Fruit fly (Drosophila melanogaster) whole organism, embryonic: ENCODE measurements around the gene MED4.

Source experiments
- CG10366 ChIP-seq: fragments of 200-800 bp; sonication (Bioruptor generic); IDR thresholded peaks from 2 replicates; pipeline ENCODE4 v1.3.6; 2022; ENCODE audit warnings: missing biosample characterization, missing genetic modification characterization
- CG12391 ChIP-seq: fragments of 200-800 bp; sonication (Bioruptor generic); optimal IDR thresholded peaks from 3 replicates; lab custom pipeline; 2018; ENCODE audit warnings: missing biosample characterization, mild to moderate bottlenecking, missing genetic modification characterization, moderate library complexity
- CG15514 ChIP-seq: fragments of 200-800 bp; sonication (Bioruptor generic); optimal IDR thresholded peaks from 3 replicates; lab custom pipeline; 2017; ENCODE audit warnings: missing biosample characterization, missing genetic modification characterization, mild to moderate bottlenecking, moderate library complexity, missing genetic modification reagents
- CG1647 ChIP-seq: fragments of 200-800 bp; sonication (Bioruptor generic); optimal IDR thresholded peaks from 3 replicates; lab custom pipeline; 2016; ENCODE audit warnings: missing biosample characterization, missing genetic modification characterization
- CG17829 ChIP-seq: fragments of 200-800 bp; optimal IDR thresholded peaks from 2 replicates; lab custom pipeline; 2019; ENCODE audit warnings: missing biosample characterization, mild to moderate bottlenecking, missing genetic modification characterization, moderate library complexity
- CG1792 ChIP-seq: fragments of 200-800 bp; sonication (Bioruptor generic); optimal IDR thresholded peaks from 2 replicates; lab custom pipeline; 2016; ENCODE audit warnings: missing biosample characterization, missing genetic modification characterization
- CG18476 ChIP-seq: fragments of 200-800 bp; sonication (Bioruptor generic); optimal IDR thresholded peaks from 2 replicates; lab custom pipeline; 2016; ENCODE audit warnings: missing biosample characterization, mild to moderate bottlenecking, missing genetic modification characterization
- CG2199 ChIP-seq: fragments of 200-800 bp; sonication (Bioruptor generic); IDR thresholded peaks from 3 replicates; pipeline ENCODE4 v1.3.6; 2022; ENCODE audit warnings: missing biosample characterization, missing genetic modification characterization
- CG2202 ChIP-seq: fragments of 200-800 bp; sonication (Bioruptor generic); optimal IDR thresholded peaks from 2 replicates; lab custom pipeline; 2018; ENCODE audit warnings: missing biosample characterization, mild to moderate bottlenecking, missing genetic modification characterization
- CG30020 ChIP-seq: fragments of 200-800 bp; optimal IDR thresholded peaks from 2 replicates; lab custom pipeline; 2019; ENCODE audit warnings: missing biosample characterization, mild to moderate bottlenecking, missing genetic modification characterization, moderate library complexity
- CG30403 ChIP-seq: fragments of 200-800 bp; sonication (Bioruptor generic); optimal IDR thresholded peaks from 3 replicates; lab custom pipeline; 2016; ENCODE audit warnings: missing biosample characterization, missing genetic modification characterization
- CG30431 ChIP-seq: fragments of 200-800 bp; sonication (Bioruptor generic); optimal IDR thresholded peaks from 2 replicates; lab custom pipeline; 2017; ENCODE audit warnings: missing biosample characterization, missing genetic modification characterization
- CG3407 ChIP-seq: fragments of 200-800 bp; sonication (Bioruptor generic); optimal IDR thresholded peaks from 2 replicates; lab custom pipeline; 2018; ENCODE audit warnings: missing biosample characterization, mild to moderate bottlenecking, missing genetic modification characterization
- CG4404 ChIP-seq: fragments of 200-800 bp; sonication (Bioruptor generic); IDR thresholded peaks from 2 replicates; pipeline ENCODE4 v1.3.6; 2022; ENCODE audit warnings: missing biosample characterization, missing genetic modification characterization
- CG4424 ChIP-seq: fragments of 200-800 bp; sonication (Bioruptor generic); optimal IDR thresholded peaks from 3 replicates; lab custom pipeline; 2016; ENCODE audit warnings: missing biosample characterization, missing genetic modification characterization
- CG5245 ChIP-seq: fragments of 200-800 bp; sonication (Bioruptor generic); optimal IDR thresholded peaks from 3 replicates; lab custom pipeline; 2016; ENCODE audit warnings: missing biosample characterization, missing genetic modification characterization
- CG7839 ChIP-seq: fragments of 200-800 bp; sonication (Bioruptor generic); optimal IDR thresholded peaks from 3 replicates; lab custom pipeline; 2018; ENCODE audit warnings: missing biosample characterization, mild to moderate bottlenecking, missing genetic modification characterization, moderate library complexity
- CG7963 ChIP-seq: fragments of 200-800 bp; sonication (Bioruptor generic); IDR thresholded peaks from 3 replicates; pipeline ENCODE4 v1.3.6; 2022; ENCODE audit warnings: missing biosample characterization, missing genetic modification characterization; ENCODE audit not compliant: partially characterized antibody
- CG8281 ChIP-seq: fragments of 200-800 bp; sonication (Bioruptor generic); optimal IDR thresholded peaks from 2 replicates; lab custom pipeline; 2018; ENCODE audit warnings: missing biosample characterization, mild to moderate bottlenecking, missing genetic modification characterization, moderate library complexity
- CG9215 ChIP-seq: fragments of 200-800 bp; sonication (Bioruptor generic); IDR thresholded peaks from 2 replicates; pipeline ENCODE4 v1.3.6; 2022; ENCODE audit warnings: missing biosample characterization, missing genetic modification characterization
- CrebB ChIP-seq: fragments of 200-800 bp; sonication (Bioruptor generic); optimal IDR thresholded peaks from 3 replicates; lab custom pipeline; 2018; ENCODE audit warnings: missing biosample characterization, mild to moderate bottlenecking, missing genetic modification characterization
- Doc2 ChIP-seq: fragments of 200-800 bp; sonication (Bioruptor generic); IDR thresholded peaks from 2 replicates; pipeline ENCODE4 v1.3.6; 2022; ENCODE audit warnings: missing biosample characterization, missing genetic modification characterization
- Ets97D ChIP-seq: fragments of 200-800 bp; sonication (Bioruptor generic); optimal IDR thresholded peaks from 3 replicates; lab custom pipeline; 2016; ENCODE audit warnings: missing biosample characterization, missing genetic modification characterization
- HLH54F ChIP-seq: fragments of 200-800 bp; sonication (Bioruptor generic); optimal IDR thresholded peaks from 3 replicates; lab custom pipeline; 2016; ENCODE audit warnings: missing biosample characterization, missing genetic modification characterization
- Lhr ChIP-seq: fragments of 200-800 bp; sonication (Bioruptor generic); optimal IDR thresholded peaks from 3 replicates; lab custom pipeline; 2017; ENCODE audit warnings: mild to moderate bottlenecking, missing biosample characterization, missing genetic modification reagents, missing genetic modification characterization
- MESR4 ChIP-seq: fragments of 200-800 bp; sonication (Bioruptor generic); optimal IDR thresholded peaks from 2 replicates; lab custom pipeline; 2018; ENCODE audit warnings: missing biosample characterization, mild to moderate bottlenecking, missing genetic modification characterization, moderate library complexity
- Nf-YC ChIP-seq: fragments of 200-800 bp; optimal IDR thresholded peaks from 3 replicates; lab custom pipeline; 2019; ENCODE audit warnings: missing biosample characterization, mild to moderate bottlenecking, missing genetic modification characterization, moderate library complexity
- NfI ChIP-seq: fragments of 200-800 bp; sonication (Bioruptor generic); optimal IDR thresholded peaks from 3 replicates; lab custom pipeline; 2018; ENCODE audit warnings: missing biosample characterization, mild to moderate bottlenecking, missing genetic modification characterization, moderate library complexity
- Sox102F ChIP-seq: fragments of 200-800 bp; sonication (Bioruptor generic); optimal IDR thresholded peaks from 2 replicates; lab custom pipeline; 2018; ENCODE audit warnings: missing biosample characterization, mild to moderate bottlenecking, missing genetic modification characterization, moderate library complexity
- YL-1 ChIP-seq: fragments of 200-800 bp; sonication (Bioruptor generic); optimal IDR thresholded peaks from 3 replicates; lab custom pipeline; 2017; ENCODE audit warnings: missing biosample characterization, mild to moderate bottlenecking, missing genetic modification characterization
- al ChIP-seq: fragments of 200-800 bp; sonication (Bioruptor generic); IDR thresholded peaks from 2 replicates; pipeline ENCODE4 v1.3.6; 2022; ENCODE audit warnings: missing biosample characterization, missing genetic modification characterization
- bab2 ChIP-seq: fragments of 200-800 bp; sonication (Bioruptor generic); optimal IDR thresholded peaks from 2 replicates; lab custom pipeline; 2016; ENCODE audit warnings: missing biosample characterization, missing genetic modification characterization
- bbx ChIP-seq: fragments of 200-800 bp; sonication (Bioruptor generic); IDR thresholded peaks from 2 replicates; pipeline ENCODE4 v1.3.6; 2022; ENCODE audit warnings: missing biosample characterization, missing genetic modification characterization; ENCODE audit not compliant: partially characterized antibody
- chn ChIP-seq: fragments of 200-800 bp; sonication (Bioruptor generic); optimal IDR thresholded peaks from 2 replicates; lab custom pipeline; 2016; ENCODE audit warnings: missing biosample characterization, missing genetic modification characterization
- crc ChIP-seq: fragments of 200-800 bp; sonication (Bioruptor generic); optimal IDR thresholded peaks from 2 replicates; lab custom pipeline; 2016; ENCODE audit warnings: missing biosample characterization, missing genetic modification characterization
- dati ChIP-seq: fragments of 200-800 bp; sonication (Bioruptor generic); IDR thresholded peaks from 2 replicates; pipeline ENCODE4 v1.3.6; 2022; ENCODE audit warnings: missing biosample characterization, missing genetic modification characterization
- gcm2 ChIP-seq: fragments of 200-800 bp; sonication (Bioruptor generic); optimal IDR thresholded peaks from 2 replicates; lab custom pipeline; 2016; ENCODE audit warnings: missing biosample characterization, missing genetic modification characterization
- grau ChIP-seq: fragments of 200-800 bp; optimal IDR thresholded peaks from 3 replicates; lab custom pipeline; 2019; ENCODE audit warnings: missing biosample characterization, mild to moderate bottlenecking, missing genetic modification characterization, moderate library complexity
- her ChIP-seq: fragments of 200-800 bp; sonication (Bioruptor generic); optimal IDR thresholded peaks from 2 replicates; lab custom pipeline; 2016; ENCODE audit warnings: missing biosample characterization, missing genetic modification characterization
- knrl ChIP-seq: fragments of 200-800 bp; sonication (Bioruptor generic); IDR thresholded peaks from 3 replicates; pipeline ENCODE4 v1.3.6; 2022; ENCODE audit warnings: missing biosample characterization, missing genetic modification characterization; ENCODE audit not compliant: partially characterized antibody
- maf-S ChIP-seq: fragments of 200-800 bp; sonication (Bioruptor generic); optimal IDR thresholded peaks from 2 replicates; lab custom pipeline; 2016; ENCODE audit warnings: missing biosample characterization, missing genetic modification characterization
- nmo ChIP-seq: fragments of 200-800 bp; sonication (Bioruptor generic); optimal IDR thresholded peaks from 2 replicates; lab custom pipeline; 2018; ENCODE audit warnings: missing biosample characterization, mild to moderate bottlenecking, missing genetic modification characterization, moderate library complexity
- row ChIP-seq: fragments of 200-800 bp; sonication (Bioruptor generic); IDR thresholded peaks from 3 replicates; pipeline ENCODE4 v1.3.6; 2022; ENCODE audit warnings: missing biosample characterization, missing genetic modification characterization
- sens ChIP-seq: fragments of 200-800 bp; sonication (Bioruptor generic); peaks from one replicate; lab custom pipeline; 2016; ENCODE audit warnings: missing biosample characterization, missing genetic modification characterization
- stwl ChIP-seq: fragments of 200-800 bp; sonication (Bioruptor generic); optimal IDR thresholded peaks from 3 replicates; lab custom pipeline; 2018; ENCODE audit warnings: missing biosample characterization, mild to moderate bottlenecking, missing genetic modification characterization, moderate library complexity
- sug ChIP-seq: fragments of 200-800 bp; optimal IDR thresholded peaks from 2 replicates; lab custom pipeline; 2019; ENCODE audit warnings: missing biosample characterization, mild to moderate bottlenecking, missing genetic modification characterization, moderate library complexity
- trem ChIP-seq: fragments of 200-800 bp; optimal IDR thresholded peaks from 3 replicates; lab custom pipeline; 2019; ENCODE audit warnings: missing biosample characterization, mild to moderate bottlenecking, missing genetic modification characterization, moderate library complexity
- usp ChIP-seq: fragments of >200 bp; optimal IDR thresholded peaks from 2 replicates; lab custom pipeline; 2017; ENCODE audit warnings: missing biosample characterization, missing genetic modification characterization
- vnd ChIP-seq: fragments of 200-800 bp; sonication (Bioruptor generic); IDR thresholded peaks from 3 replicates; pipeline ENCODE4 v1.3.6; 2022; ENCODE audit warnings: missing biosample characterization, missing genetic modification characterization; ENCODE audit not compliant: partially characterized antibody
- zen ChIP-seq: fragments of 200-800 bp; sonication (Bioruptor generic); optimal IDR thresholded peaks from 3 replicates; lab custom pipeline; 2018; ENCODE audit warnings: missing biosample characterization, mild to moderate bottlenecking, missing genetic modification characterization, moderate library complexity

The MED4 gene

dm6 chr3L:7243775-7244438 is 6.4 kb downstream of the MED4 start, which contains the start of the genes mRpL50 and mei-P22 (continued):
- TF ChIP-seq MESR4 (GFP tag; lab: Kevin White, UChicago) (peak; percentile 61), CG8281 (no peak), Ets97D (GFP tag; lab: Kevin White, UChicago) (peak; percentile 85), CG18476 (GFP tag; lab: Kevin White, UChicago) (peak; percentile 30), NfI (peak; percentile 28), bab2 (GFP tag; lab: Kevin White, UChicago) (peak; percentile 25), CG12391 (tag; lab: Kevin White, UChicago) (peak; percentile 47), sug (tag; lab: Kevin White, UChicago) (peak; percentile 27), sens (GFP tag; lab: Kevin White, UChicago) (peak; percentile 84), CG4404 (GFP tag; lab: Robert Waterston, UW) (no peak), usp (GFP tag; lab: Kevin White, UChicago) (no peak), YL-1 (peak; percentile 44), CG5245 (GFP tag; lab: Kevin White, UChicago) (no peak), dati (GFP tag; lab: Robert Waterston, UW) (no peak), al (no peak), CG30431 (GFP tag; lab: Kevin White, UChicago) (no peak), CG10366 (GFP tag; lab: Robert Waterston, UW) (no peak), stwl (tag; lab: Kevin White, UChicago) (peak; percentile 87), grau (tag; lab: Kevin White, UChicago) (peak; percentile 37), row (peak; percentile 68), CG7963 (GFP tag; lab: Robert Waterston, UW) (no peak), CG2199 (GFP tag; lab: Robert Waterston, UW) (no peak), nmo (GFP tag; lab: Kevin White, UChicago) (peak; percentile 35), CrebB (tag; lab: Kevin White, UChicago) (no peak), CG1792 (GFP tag; lab: Kevin White, UChicago) (no peak), CG3407 (GFP tag; lab: Kevin White, UChicago) (no peak), Doc2 (GFP tag; lab: Robert Waterston, UW) (no peak), chn (GFP tag; lab: Kevin White, UChicago) (peak; percentile 2), Nf-YC (tag; lab: Kevin White, UChicago) (peak; percentile 36), CG4424 (GFP tag; lab: Kevin White, UChicago) (peak; percentile 25), her (GFP tag; lab: Kevin White, UChicago) (no peak), CG30020 (tag; lab: Kevin White, UChicago) (peak; percentile 50), CG9215 (GFP tag; lab: Robert Waterston, UW) (no peak), CG7839 (peak; percentile 28), Sox102F (peak; percentile 31), zen (tag; lab: Kevin White, UChicago) (peak; percentile 23), CG2202 (tag; lab: Kevin White, UChicago) (no peak), CG30403 (peak; percentile 27), crc (GFP tag; lab: Kevin White, UChicago) (no peak), bbx (GFP tag; lab: Robert Waterston, UW) (no peak; the same call in 1 of the 2 replicates), Lhr (GFP tag; lab: Kevin White, UChicago) (peak; percentile 54), CG1647 (GFP tag; lab: Kevin White, UChicago) (peak; percentile 8), maf-S (GFP tag; lab: Kevin White, UChicago) (no peak), gcm2 (GFP tag; lab: Kevin White, UChicago) (no peak), vnd (GFP tag; lab: Robert Waterston, UW) (no peak), CG17829 (tag; lab: Kevin White, UChicago) (peak; percentile 42), CG15514 (GFP tag; lab: Kevin White, UChicago) (peak; percentile 50), knrl (GFP tag; lab: Robert Waterston, UW) (peak; percentile 16; the same call in 1 of the 3 replicates), HLH54F (GFP tag; lab: Kevin White, UChicago) (no peak), trem (tag; lab: Kevin White, UChicago) (peak; percentile 40)
